Worm (Caenorhabditis elegans) whole organism, young adult: Measurements from ENCODE around the gene T26H5.8.
"Not testable (repeated sequence)": the region's sequence is repeated elsewhere in the genome, so short reads cannot be mapped to it uniquely, and the experiment has no call there.

ENCODE experiments used
- B0035.1 ChIP-seq: sonication (generic microtip); optimal IDR thresholded peaks from 2 replicates; lab custom pipeline; 2016; ENCODE audit warnings: missing genetic modification characterization, mild to moderate bottlenecking, missing compliant biosample characterization, missing genotype, missing genetic modification reagents
- B0261.1 ChIP-seq: sonication (generic microtip); optimal IDR thresholded peaks from 2 replicates; lab custom pipeline; 2016; ENCODE audit warnings: mild to moderate bottlenecking, missing genetic modification characterization, moderate library complexity, missing compliant biosample characterization
- B0336.3 ChIP-seq: fragments of 200-800 bp; sonication (Bioruptor generic); IDR thresholded peaks from 2 replicates; pipeline ENCODE4 v1.3.6; 2022; ENCODE audit warnings: missing genetic modification characterization, missing compliant biosample characterization
- F22D6.2 ChIP-seq: sonication (generic microtip); optimal IDR thresholded peaks from 2 replicates; lab custom pipeline; 2016; ENCODE audit warnings: mild to moderate bottlenecking, missing genetic modification characterization, missing compliant biosample characterization
- T07F8.4 ChIP-seq: sonication (generic microtip); optimal IDR thresholded peaks from 2 replicates; lab custom pipeline; 2016; ENCODE audit warnings: mild to moderate bottlenecking, missing genetic modification characterization, moderate library complexity, missing compliant biosample characterization
- Y53F4B.3 ChIP-seq: fragments of 200-800 bp; sonication (Bioruptor generic); IDR thresholded peaks from 2 replicates; pipeline ENCODE4 v1.3.6; 2022; ENCODE audit warnings: missing genetic modification reagents, missing genetic modification characterization, missing compliant biosample characterization
- Y79H2A.3 ChIP-seq: fragments of 200-800 bp; sonication (Bioruptor generic); conservative IDR thresholded peaks from 2 replicates; pipeline ENCODE4 v1.3.6; 2022; ENCODE audit warnings: missing genetic modification reagents, missing genetic modification characterization, missing compliant biosample characterization
- ama-1 ChIP-seq, 3 experiments: fragments of 150-350 bp in 1 of 3; sonication (generic microtip) in 2 of 3; optimal IDR thresholded peaks; 2 replicates each; lab custom pipeline; 2014 to 2018; ENCODE audit warnings: missing biosample characterization in 2 of 3, missing genetic modification characterization in 2 of 3, missing genetic modification reagents in 2 of 3
- aptf-3 ChIP-seq: fragments of 200-800 bp; sonication (Bioruptor generic); IDR thresholded peaks from 2 replicates; pipeline ENCODE4 v1.3.6; 2022; ENCODE audit warnings: missing genetic modification characterization, missing compliant biosample characterization
- attf-6 ChIP-seq: fragments of 200-800 bp; sonication (Bioruptor generic); IDR thresholded peaks from 2 replicates; pipeline ENCODE4 v1.3.6; 2022; ENCODE audit warnings: missing genetic modification reagents, missing genetic modification characterization, missing compliant biosample characterization
- cebp-2 ChIP-seq: fragments of 200-800 bp; sonication (Bioruptor generic); IDR thresholded peaks from 2 replicates; pipeline ENCODE4 v1.3.6; 2022; ENCODE audit warnings: missing genetic modification characterization, missing compliant biosample characterization
- ceh-58 ChIP-seq: fragments of 200-800 bp; sonication (Bioruptor generic); IDR thresholded peaks from 2 replicates; pipeline ENCODE4 v1.3.6; 2022; ENCODE audit warnings: missing genetic modification characterization, missing compliant biosample characterization
- dox-1 ChIP-seq: fragments of 200-800 bp; sonication (Bioruptor generic); IDR thresholded peaks from 2 replicates; pipeline ENCODE4 v1.3.6; 2022; ENCODE audit warnings: missing genetic modification reagents, missing genetic modification characterization, missing compliant biosample characterization
- dpl-1 ChIP-seq: fragments of 150-350 bp; optimal IDR thresholded peaks from 2 replicates; lab custom pipeline; 2014; ENCODE audit warnings: missing biosample characterization, missing genetic modification reagents, missing genetic modification characterization
- hlh-26 ChIP-seq: fragments of 200-800 bp; sonication (Bioruptor generic); conservative IDR thresholded peaks from 2 replicates; pipeline ENCODE4 v1.3.6; 2022; ENCODE audit warnings: missing genetic modification reagents, missing genetic modification characterization, missing compliant biosample characterization
- hsf-1 ChIP-seq: fragments of 200-800 bp; sonication (Bioruptor generic); IDR thresholded peaks from 2 replicates; pipeline ENCODE4 v1.3.6; 2022; ENCODE audit warnings: missing genetic modification reagents, missing genetic modification characterization, missing compliant biosample characterization
- let-526 ChIP-seq: fragments of 200-800 bp; sonication (Bioruptor generic); IDR thresholded peaks from 2 replicates; pipeline ENCODE4 v1.3.6; 2022; ENCODE audit warnings: missing genetic modification reagents, missing genetic modification characterization, missing compliant biosample characterization
- lin-35 ChIP-seq, 3 experiments: fragments of 150-350 bp in 2 of 3; sonication (generic microtip) in 1 of 3; optimal IDR thresholded peaks; 2 replicates each; lab custom pipeline; 2014 to 2018; ENCODE audit warnings: missing biosample characterization in 3 of 3, missing genetic modification characterization in 3 of 3, missing genetic modification reagents in 3 of 3
- lsl-1 ChIP-seq: fragments of 200-800 bp; sonication (Bioruptor generic); optimal IDR thresholded peaks from 2 replicates; lab custom pipeline; 2018; ENCODE audit warnings: mild to moderate bottlenecking, missing genetic modification characterization, moderate library complexity, missing compliant biosample characterization
- lsy-27 ChIP-seq: sonication (generic microtip); optimal IDR thresholded peaks from 2 replicates; lab custom pipeline; 2017; ENCODE audit warnings: missing genetic modification characterization, mild to moderate bottlenecking, missing compliant biosample characterization, antibody characterized with exemption, missing genotype, borderline replicate concordance; ENCODE audit not compliant: insufficient read depth
- madf-3 ChIP-seq: fragments of 200-800 bp; sonication (Bioruptor generic); IDR thresholded peaks from 2 replicates; pipeline ENCODE4 v1.3.6; 2022; ENCODE audit warnings: missing genetic modification reagents, missing genetic modification characterization, missing compliant biosample characterization
- mcd-1 ChIP-seq: fragments of 200-800 bp; sonication (Bioruptor generic); IDR thresholded peaks from 2 replicates; pipeline ENCODE4 v1.3.6; 2022; ENCODE audit warnings: missing genetic modification reagents, missing genetic modification characterization, missing compliant biosample characterization
- nhr-80 ChIP-seq: sonication (generic microtip); optimal IDR thresholded peaks from 2 replicates; lab custom pipeline; 2016; ENCODE audit warnings: missing genetic modification characterization, missing compliant biosample characterization
- rpc-1 ChIP-seq, 2 experiments: fragments of 150-350 bp in 1 of 2; sonication (generic microtip) in 1 of 2; optimal IDR thresholded peaks; 2 replicates each; lab custom pipeline; 2014 to 2018; ENCODE audit warnings: missing biosample characterization in 1 of 2, missing genetic modification characterization in 1 of 2, missing genetic modification reagents in 1 of 2, missing genotype in 1 of 2
- sdz-38 ChIP-seq: sonication (generic microtip); optimal IDR thresholded peaks from 2 replicates; lab custom pipeline; 2016; ENCODE audit warnings: missing genotype, missing genetic modification characterization, missing compliant biosample characterization
- snpc-3.4 ChIP-seq: sonication (generic microtip); optimal IDR thresholded peaks from 2 replicates; lab custom pipeline; 2017; ENCODE audit warnings: missing genetic modification characterization, mild to moderate bottlenecking, missing compliant biosample characterization, antibody characterized with exemption, moderate library complexity, missing genotype, missing genetic modification reagents
- tbp1 ChIP-seq: fragments of 200-800 bp; sonication (Bioruptor generic); optimal IDR thresholded peaks from 2 replicates; lab custom pipeline; 2018; ENCODE audit warnings: mild to moderate bottlenecking, missing genetic modification characterization, missing compliant biosample characterization
- tbx-9 ChIP-seq: sonication (generic microtip); optimal IDR thresholded peaks from 2 replicates; lab custom pipeline; 2016; ENCODE audit warnings: borderline replicate concordance, missing genetic modification characterization, inconsistent platforms, missing compliant biosample characterization
- ztf-25 ChIP-seq: fragments of 200-800 bp; sonication (Bioruptor generic); IDR thresholded peaks from 2 replicates; pipeline ENCODE4 v1.3.6; 2022; ENCODE audit warnings: missing genetic modification reagents, missing genetic modification characterization, missing compliant biosample characterization
- ztf-28 ChIP-seq: fragments of 200-800 bp; sonication (Bioruptor generic); IDR thresholded peaks from 2 replicates; pipeline ENCODE4 v1.3.6; 2022; ENCODE audit warnings: missing genetic modification reagents, missing genetic modification characterization, missing compliant biosample characterization

The T26H5.8 gene

DNA sequence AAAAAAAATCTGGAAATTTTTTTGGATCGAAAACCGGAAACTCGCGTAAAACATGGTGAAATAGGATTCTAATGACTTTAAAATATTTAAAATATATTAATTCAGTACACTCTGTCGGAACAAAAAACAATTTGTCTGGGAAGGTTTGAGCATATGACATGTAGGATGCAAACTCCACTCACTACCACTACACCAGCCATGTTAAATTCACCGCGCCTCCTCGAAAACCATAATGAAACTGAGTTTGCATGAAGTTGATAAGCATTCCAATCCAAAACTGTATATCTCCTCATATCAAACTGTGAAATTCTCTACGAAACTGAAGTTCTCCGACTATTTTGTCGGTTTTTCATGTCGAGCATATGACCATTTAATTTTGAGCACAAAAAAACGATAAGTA is 3.4 kb downstream of the T26H5.8 start:
- TF ChIP-seq rpc-1 (optimal IDR thresholded peaks at IDR 0.05; lab: Kevin White, UChicago) = not testable (repeated sequence)
- TF ChIP-seq rpc-1 (tag; optimal IDR thresholded peaks at IDR 0.05; lab: Kevin White, UChicago) (peak; percentile 58), ztf-25 (GFP tag; lab: Robert Waterston, UW) (peak; percentile 87; the same call in 1 of the 2 replicates), hsf-1 (peak; percentile 68; the same call in 1 of the 2 replicates), tbp1 (GFP tag; lab: Kevin White, UChicago) (peak; percentile 86), aptf-3 (GFP tag; lab: Robert Waterston, UW) (0 out of 2 replicates have a peak, but pooled peaks have one; percentile 56), cebp-2 (GFP tag; lab: Robert Waterston, UW) (peak; percentile 76; the same call in 1 of the 2 replicates), B0261.1 (peak; percentile 64), Y53F4B.3 (GFP tag; lab: Robert Waterston, UW) (peak; percentile 49; the same call in 1 of the 2 replicates), let-526 (GFP tag; lab: Robert Waterston, UW) (0 out of 2 replicates have a peak, but pooled peaks have one; percentile 13)

DNA sequence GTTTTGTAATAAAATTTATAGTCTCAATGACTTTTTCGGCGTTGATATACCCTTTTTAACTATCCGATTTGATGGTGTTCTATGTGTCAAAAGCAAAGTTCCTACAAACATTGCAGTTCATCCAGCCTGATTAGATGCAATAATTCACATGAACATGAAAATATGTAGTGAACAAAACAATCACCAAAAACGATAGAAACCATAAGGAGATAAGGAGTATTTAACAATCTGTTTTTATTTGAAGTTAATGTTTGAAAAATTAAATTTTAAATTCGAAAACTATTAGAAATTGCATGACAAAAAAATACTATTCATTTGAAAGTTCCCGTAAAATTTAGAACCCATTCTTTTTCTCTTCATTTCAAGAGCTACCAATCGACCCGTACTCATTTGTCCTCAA is 5.6 kb downstream of the T26H5.8 start, which contains the start of gene fbxa-209:
TSS of gene fbxa-209 (minus strand) at position 101 of the 400 bp plus-strand sequence.
- TF ChIP-seq ama-1 (optimal IDR thresholded peaks at IDR 0.05; lab: Kevin White, UChicago) (no peak), ama-1 (GFP tag; optimal IDR thresholded peaks at IDR 0.05; lab: Kevin White, UChicago) (no peak), dpl-1 (no peak), tbx-9 (no peak), lin-35 (GFP tag; optimal IDR thresholded peaks at IDR 0.05; lab: Kevin White, UChicago) (no peak), Y79H2A.3 (GFP tag; lab: Robert Waterston, UW) (no peak), ztf-28 (GFP tag; lab: Robert Waterston, UW) (no peak), F22D6.2 (tag; lab: Kevin White, UChicago) (no peak), sdz-38 (tag; lab: Kevin White, UChicago) (no peak)

DNA sequence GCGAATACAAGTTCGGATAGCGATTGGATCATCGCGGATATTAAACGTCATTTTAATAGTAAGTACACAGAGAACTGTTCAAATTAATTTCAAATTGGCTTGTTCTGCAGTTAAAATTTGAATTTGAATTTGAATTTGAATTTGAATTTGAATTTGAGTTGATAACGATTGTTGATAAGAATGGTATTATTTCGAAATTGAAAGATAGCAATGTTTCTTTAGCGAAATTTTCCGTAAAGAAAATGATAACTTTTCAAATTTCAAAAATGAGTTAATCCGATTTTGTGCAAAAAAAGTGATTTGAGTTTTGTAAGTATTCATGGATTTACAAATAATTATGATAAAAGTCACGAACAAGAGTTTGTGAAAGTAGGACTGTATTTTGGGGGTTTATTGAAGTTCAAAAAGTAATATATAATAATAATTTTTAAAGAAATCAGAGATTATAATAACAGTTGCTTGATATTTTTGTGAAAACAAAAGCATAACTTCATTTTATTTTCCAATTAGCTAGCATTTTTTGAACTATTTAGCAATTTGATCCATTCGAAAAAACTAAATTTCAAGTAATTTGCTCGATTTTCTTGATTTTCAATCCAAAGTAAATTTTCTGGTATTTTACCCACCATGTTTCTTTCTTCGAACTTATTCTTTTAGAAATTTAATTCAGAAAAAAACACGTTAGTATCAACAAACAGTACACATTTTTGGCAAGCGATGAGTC is 7.0 kb downstream of the T26H5.8 start, which contains the start of gene Y36E3A.2:
TSS of gene Y36E3A.2 (plus strand) at position 674 of the 724 bp plus-strand sequence.
- TF ChIP-seq ceh-58 (no peak), dpl-1 (no peak), ama-1 (optimal IDR thresholded peaks at IDR 0.05; lab: Kevin White, UChicago) (no peak), ama-1 (GFP tag; optimal IDR thresholded peaks at IDR 0.05; lab: Kevin White, UChicago) (no peak), aptf-3 (GFP tag; lab: Robert Waterston, UW) (no peak), nhr-80 (peak; percentile 9)

DNA sequence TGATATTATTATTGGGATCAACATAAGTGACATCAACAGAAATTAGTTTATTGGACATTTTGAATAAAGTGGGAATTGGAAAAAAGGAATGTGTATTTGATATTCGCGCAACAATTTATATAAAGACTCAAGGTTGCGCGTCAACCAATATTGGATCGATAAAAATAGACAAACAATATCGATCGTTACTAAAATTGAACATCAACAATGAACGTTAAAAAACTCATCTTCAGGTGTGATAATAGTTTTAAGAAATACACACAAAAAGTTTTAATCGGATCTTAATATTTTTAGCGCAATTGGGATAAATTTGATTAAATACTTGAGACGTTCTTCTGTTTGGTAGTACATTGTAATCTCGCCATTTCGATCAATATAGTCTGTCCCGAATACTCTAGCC is 8.9 kb downstream of the T26H5.8 start, which contains the start of gene fbxa-104:
TSS of gene fbxa-104 (minus strand) at position 83 of the 400 bp plus-strand sequence.
- no peak for TF ChIP-seq lsy-27 (tag; lab: Kevin White, UChicago)
- no peak for TF ChIP-seq dox-1 (GFP tag; lab: Robert Waterston, UW)
- TF ChIP-seq hlh-26 (GFP tag; lab: Robert Waterston, UW) = no peak
- TF ChIP-seq mcd-1 (GFP tag; lab: Robert Waterston, UW) = no peak
- TF ChIP-seq snpc-3.4 (tag; lab: Kevin White, UChicago) = no peak
- TF ChIP-seq B0035.1 = no peak
- no peak for TF ChIP-seq attf-6 (GFP tag; lab: Robert Waterston, UW)
- no peak for TF ChIP-seq madf-3 (GFP tag; lab: Robert Waterston, UW)
- TF ChIP-seq B0336.3 (GFP tag; lab: Robert Waterston, UW) = no peak
- no peak for TF ChIP-seq let-526 (GFP tag; lab: Robert Waterston, UW)
- no peak for TF ChIP-seq lsl-1
- TF ChIP-seq T07F8.4 = no peak
